Worm (Caenorhabditis elegans): ENCODE results near the gene algn-6.

- no peak for TF ChIP-seq ama-1 (optimal IDR thresholded peaks at IDR 0.05)
- no peak for TF ChIP-seq hnd-1 (tag; optimal IDR thresholded peaks at IDR 0.05)
- TF ChIP-seq hmg-4 (GFP tag; optimal IDR thresholded peaks at IDR 0.05) = no peak
- TF ChIP-seq F13C5.2 (tag; optimal IDR thresholded peaks at IDR 0.05) = no peak
- no peak for TF ChIP-seq tra-4 (tag; optimal IDR thresholded peaks at IDR 0.05)
- no peak for TF ChIP-seq tbx-11 (GFP tag; IDR thresholded peaks at IDR 0.05)
- TF ChIP-seq ets-7 (tag; optimal IDR thresholded peaks at IDR 0.05) = no peak
Measured at ce11 chrII:8004752-8005151, 34.9 kb upstream of the algn-6 start.

All from whole organism, early embryonic.